Worm (Caenorhabditis elegans) whole organism, L1 larva: ENCODE results near the gene K06A9.3.

Experiments
- ceh-82 ChIP-seq, 3 experiments: fragments of 150-350 bp in 1 of 3; sonication (generic microtip) in 2 of 3; optimal IDR thresholded peaks; 2 replicates each; lab custom pipeline; 2014 to 2017; ENCODE audit warnings: missing biosample characterization in 3 of 3, missing genetic modification characterization in 3 of 3
- ces-1 ChIP-seq: fragments of 150-350 bp; optimal IDR thresholded peaks from 2 replicates; lab custom pipeline; 2014; ENCODE audit warnings: missing biosample characterization, missing genetic modification reagents, missing genetic modification characterization
- elt-3 ChIP-seq, 6 experiments: fragments of 150-350 bp in 1 of 6; sonication (generic microtip); optimal IDR thresholded peaks; 2 replicates each; lab custom pipeline; 2017 to 2018; ENCODE audit warnings: missing biosample characterization in 6 of 6, missing genetic modification characterization in 6 of 6, inconsistent platforms in 1 of 6
- ets-5 ChIP-seq: fragments of 200-800 bp; sonication (Bioruptor generic); IDR thresholded peaks from 2 replicates; pipeline ENCODE4 v1.3.6; 2022; ENCODE audit warnings: missing genetic modification characterization, missing compliant biosample characterization
- fkh-10 ChIP-seq: sonication (generic microtip); optimal IDR thresholded peaks from 2 replicates; lab custom pipeline; 2017; ENCODE audit warnings: missing biosample characterization, missing genetic modification reagents, missing genetic modification characterization
- hlh-17 ChIP-seq: fragments of 200-800 bp; sonication (Bioruptor generic); optimal IDR thresholded peaks from 2 replicates; lab custom pipeline; 2018; ENCODE audit warnings: missing genetic modification characterization, mild to moderate bottlenecking, missing compliant biosample characterization, moderate library complexity, borderline replicate concordance
- lin-35 ChIP-seq, 2 experiments: fragments of 150-350 bp; optimal IDR thresholded peaks; 2 replicates each; lab custom pipeline; 2014; ENCODE audit warnings: missing biosample characterization in 2 of 2, missing genetic modification characterization in 2 of 2, missing genetic modification reagents in 2 of 2
- lin-39 ChIP-seq: fragments of 150-350 bp; optimal IDR thresholded peaks from 2 replicates; lab custom pipeline; 2014; ENCODE audit warnings: missing biosample characterization, missing genetic modification reagents, missing genetic modification characterization
- lsy-2 ChIP-seq, 2 experiments: fragments of 150-350 bp; optimal IDR thresholded peaks; 2 replicates each; lab custom pipeline; 2014; ENCODE audit warnings: missing biosample characterization in 2 of 2, missing genetic modification characterization in 2 of 2
- mdl-1 ChIP-seq, 2 experiments: fragments of 150-350 bp; optimal IDR thresholded peaks; 2 replicates each; lab custom pipeline; 2014 to 2017; ENCODE audit warnings: missing biosample characterization in 2 of 2, missing genetic modification characterization in 2 of 2, inconsistent platforms in 1 of 2
- nhr-77 ChIP-seq: fragments of 150-350 bp; optimal IDR thresholded peaks from 2 replicates; lab custom pipeline; 2014; ENCODE audit warnings: missing biosample characterization, missing genetic modification characterization
- nhr-90 ChIP-seq: sonication (generic microtip); optimal IDR thresholded peaks from 2 replicates; lab custom pipeline; 2016; ENCODE audit warnings: mild to moderate bottlenecking, missing genetic modification characterization, missing compliant biosample characterization; ENCODE audit not compliant: poor library complexity
- skn-1 ChIP-seq: fragments of 150-350 bp; optimal IDR thresholded peaks from 2 replicates; lab custom pipeline; 2014; ENCODE audit warnings: missing biosample characterization, missing genetic modification characterization
- sptf-1 ChIP-seq: fragments of 150-350 bp; optimal IDR thresholded peaks from 2 replicates; lab custom pipeline; 2014; ENCODE audit warnings: missing biosample characterization, missing genetic modification characterization

DNA sequence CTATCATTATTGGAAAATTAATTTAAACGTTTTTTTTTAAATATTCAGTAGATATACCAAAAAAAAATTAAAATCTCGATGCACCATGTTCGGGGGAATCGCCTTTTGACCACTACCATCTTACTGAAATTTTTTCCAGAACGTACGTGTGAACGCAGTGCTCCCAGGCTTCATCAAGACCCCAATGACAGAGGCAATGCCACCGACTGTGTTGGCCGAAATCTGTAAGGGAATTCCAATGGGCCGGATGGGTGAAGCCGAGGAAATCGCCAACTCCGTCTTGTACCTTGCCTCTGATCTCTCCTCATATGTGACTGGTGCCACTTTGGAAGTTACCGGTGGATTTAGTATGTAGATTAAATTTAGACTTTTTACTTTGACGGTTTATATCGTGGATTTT is 46.4 kb downstream of the K06A9.3 start:
- TF ChIP-seq ets-5 (no peak), sptf-1 (no peak), nhr-77 (tag; lab: Kevin White, UChicago) (no peak), mdl-1 (tag; optimal IDR thresholded peaks at IDR 0.05; lab: Kevin White, UChicago) (no peak), skn-1 (no peak), ces-1 (no peak), hlh-17 (GFP tag; lab: Kevin White, UChicago) (no peak), elt-3 (tag; optimal IDR thresholded peaks at IDR 0.05; lab: Kevin White, UChicago) (no peak), lin-39 (tag; lab: Kevin White, UChicago) (no peak), lsy-2 (tag; optimal IDR thresholded peaks at IDR 0.05; lab: Kevin White, UChicago) (no peak), nhr-90 (tag; lab: Kevin White, UChicago) (no peak), ceh-82 (tag; optimal IDR thresholded peaks at IDR 0.05; lab: Kevin White, UChicago) (no peak), lin-35 (GFP tag; optimal IDR thresholded peaks at IDR 0.05; lab: Kevin White, UChicago) (no peak), fkh-10 (GFP tag; lab: Kevin White, UChicago) (no peak)
